Worm (Caenorhabditis elegans) whole organism, L2 larva: ENCODE measurements around the gene R07B1.9.

ENCODE experiments used
- ZK546.5 ChIP-seq: sonication (generic microtip); optimal IDR thresholded peaks from 2 replicates; lab custom pipeline; 2017; ENCODE audit warnings: missing biosample characterization, missing genetic modification characterization
- ama-1 ChIP-seq: fragments of 150-350 bp; optimal IDR thresholded peaks from 2 replicates; lab custom pipeline; 2018; ENCODE audit warnings: inconsistent platforms
- elt-1 ChIP-seq: fragments of 150-350 bp; optimal IDR thresholded peaks from 2 replicates; lab custom pipeline; 2014; ENCODE audit warnings: missing biosample characterization, missing genetic modification characterization
- fos-1 ChIP-seq: fragments of 150-350 bp; optimal IDR thresholded peaks from 2 replicates; lab custom pipeline; 2014; ENCODE audit warnings: missing biosample characterization, missing genetic modification characterization
- lin-13 ChIP-seq: fragments of 150-350 bp; optimal IDR thresholded peaks from 2 replicates; lab custom pipeline; 2014; ENCODE audit warnings: missing biosample characterization, missing genetic modification reagents, missing genetic modification characterization
- lin-39 ChIP-seq: fragments of 150-350 bp; optimal IDR thresholded peaks from 2 replicates; lab custom pipeline; 2014; ENCODE audit warnings: missing biosample characterization, missing genetic modification reagents, missing genetic modification characterization
- mab-5 ChIP-seq: fragments of 150-350 bp; optimal IDR thresholded peaks from 2 replicates; lab custom pipeline; 2014; ENCODE audit warnings: missing biosample characterization, missing genetic modification characterization
- nhr-23 ChIP-seq: fragments of 150-350 bp; optimal IDR thresholded peaks from 2 replicates; lab custom pipeline; 2014; ENCODE audit warnings: missing biosample characterization, missing genetic modification reagents, missing genetic modification characterization
- skn-1 ChIP-seq: sonication (generic microtip); optimal IDR thresholded peaks from 2 replicates; lab custom pipeline; 2017; ENCODE audit warnings: missing biosample characterization, missing genetic modification characterization
- ztf-11 ChIP-seq: sonication (generic microtip); optimal IDR thresholded peaks from 2 replicates; lab custom pipeline; 2017; ENCODE audit warnings: missing biosample characterization, missing genetic modification characterization
- ztf-4 ChIP-seq: fragments of 150-350 bp; optimal IDR thresholded peaks from 2 replicates; lab custom pipeline; 2014; ENCODE audit warnings: missing biosample characterization, missing genetic modification characterization

DNA sequence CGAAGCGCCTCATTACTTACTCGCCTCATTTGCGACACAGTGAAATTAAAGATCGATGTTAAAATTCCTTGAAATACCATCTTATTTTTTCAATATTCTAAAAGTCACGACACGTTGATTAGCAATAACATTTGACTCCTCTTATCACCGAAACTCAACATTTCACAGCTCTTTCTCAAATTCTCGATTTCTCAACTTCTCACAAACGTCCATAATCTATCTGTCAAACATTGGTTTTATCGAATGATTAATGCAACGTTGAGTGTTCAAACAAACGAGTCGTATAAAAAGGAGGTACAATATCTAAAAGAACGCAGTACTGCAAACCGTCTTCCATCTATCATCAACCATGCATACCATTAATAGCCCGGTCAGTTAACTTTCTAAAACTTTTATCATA lies 27.0 kb upstream of the R07B1.9 start, which contains the start of gene lec-8:
- no peak for TF ChIP-seq ama-1
- no peak for TF ChIP-seq nhr-23 (tag; lab: Kevin White, UChicago)
- peak; percentile 90 for TF ChIP-seq fos-1 (tag; lab: Kevin White, UChicago)
- TF ChIP-seq mab-5 (tag; lab: Kevin White, UChicago): no peak
- no peak for TF ChIP-seq ztf-4 (tag; lab: Kevin White, UChicago)
- TF ChIP-seq ZK546.5 (tag; lab: Kevin White, UChicago): no peak
- no peak for TF ChIP-seq ztf-11 (tag; lab: Kevin White, UChicago)
- no peak for TF ChIP-seq elt-1 (tag; lab: Kevin White, UChicago)
- TF ChIP-seq lin-13 (GFP tag; lab: Kevin White, UChicago): no peak
- TF ChIP-seq skn-1 (tag; lab: Kevin White, UChicago): no peak
- TF ChIP-seq lin-39 (tag; lab: Kevin White, UChicago): no peak
